Worm (Caenorhabditis elegans): ENCODE measurements around the gene srt-29.

- TF ChIP-seq W03F9.2 (tag; optimal IDR thresholded peaks at IDR 0.05) (no peak), dao-5 (tag; optimal IDR thresholded peaks at IDR 0.05) (no peak)
Measured at ce11 chrV:2734360-2734759, 15.4 kb upstream of the srt-29 start, which contains the start of gene srg-57.
